Worm (Caenorhabditis elegans) whole organism, L4/young adult: ENCODE measurements around the gene C14A4.8.

ENCODE experiments used
- W03F9.2 ChIP-seq: fragments of 150-350 bp; optimal IDR thresholded peaks from 2 replicates; lab custom pipeline; 2014; ENCODE audit warnings: missing biosample characterization, missing genetic modification characterization
- dao-5 ChIP-seq: sonication (generic microtip); optimal IDR thresholded peaks from 2 replicates; lab custom pipeline; 2016; ENCODE audit warnings: missing genotype, missing genetic modification characterization, moderate library complexity, missing compliant biosample characterization
- him-1 ChIP-seq: sonication (generic microtip); optimal IDR thresholded peaks from 2 replicates; lab custom pipeline; 2016; ENCODE audit warnings: missing genotype, missing genetic modification reagents, missing genetic modification characterization, missing compliant biosample characterization

C14A4.8 gene

ce11 chrII:10598039-10598438, at the start of gene C14A4.8:
C14A4.8 (minus strand) TSS chrII:10598139.
- TF ChIP-seq dao-5 (tag; lab: Kevin White, UChicago) = no peak
- no peak for TF ChIP-seq him-1 (tag; lab: Kevin White, UChicago)
- no peak for TF ChIP-seq W03F9.2 (tag; lab: Kevin White, UChicago)

- TF ChIP-seq W03F9.2 (tag; lab: Kevin White, UChicago) (no peak), him-1 (tag; lab: Kevin White, UChicago) (no peak), dao-5 (tag; lab: Kevin White, UChicago) (no peak)
Observed at ce11 chrII:10646901-10647566, 49.1 kb upstream of the C14A4.8 start, which contains the start of gene M28.10. M28.10 (plus strand) TSS chrII:10647516.

ce11 chrII:10643403-10643802, 45.5 kb upstream of the C14A4.8 start, which contains the start of gene M28.4:
M28.4 (plus strand) TSS chrII:10643703.
- TF ChIP-seq dao-5 (tag; lab: Kevin White, UChicago) (no peak), W03F9.2 (tag; lab: Kevin White, UChicago) (no peak), him-1 (tag; lab: Kevin White, UChicago) (no peak)

ce11 chrII:10639110-10639509, 41.2 kb upstream of the C14A4.8 start, which contains the start of gene M28.9:
M28.9 (plus strand) TSS chrII:10639410.
- TF ChIP-seq W03F9.2 (tag; lab: Kevin White, UChicago) = no peak

ce11 chrII:10630944-10631343, 33.0 kb upstream of the C14A4.8 start:
- TF ChIP-seq him-1 (tag; lab: Kevin White, UChicago) (no peak), dao-5 (tag; lab: Kevin White, UChicago) (no peak), W03F9.2 (tag; lab: Kevin White, UChicago) (no peak)

- TF ChIP-seq dao-5 (tag; lab: Kevin White, UChicago) (no peak), him-1 (tag; lab: Kevin White, UChicago) (no peak), W03F9.2 (tag; lab: Kevin White, UChicago) (no peak)
Observed at ce11 chrII:10627963-10628362, 30.0 kb upstream of the C14A4.8 start, which contains the start of gene M28.8. M28.8 (plus strand) TSS chrII:10628263.

- TF ChIP-seq dao-5 (tag; lab: Kevin White, UChicago) (no peak), W03F9.2 (tag; lab: Kevin White, UChicago) (no peak), him-1 (tag; lab: Kevin White, UChicago) (no peak)
Observed at ce11 chrII:10627086-10627485, 29.1 kb upstream of the C14A4.8 start.

ce11 chrII:10621965-10622364, 24.0 kb upstream of the C14A4.8 start, which contains the start of gene cutl-9:
cutl-9 (plus strand) TSS chrII:10622265.
- TF ChIP-seq W03F9.2 (tag; lab: Kevin White, UChicago) (no peak), him-1 (tag; lab: Kevin White, UChicago) (no peak), dao-5 (tag; lab: Kevin White, UChicago) (no peak)

- TF ChIP-seq him-1 (tag; lab: Kevin White, UChicago) (no peak), dao-5 (tag; lab: Kevin White, UChicago) (no peak)
Observed at ce11 chrII:10618157-10618556, 20.2 kb upstream of the C14A4.8 start, which contains the start of gene C14A4.13. C14A4.13 (plus strand) TSS chrII:10618457.

- no peak for TF ChIP-seq him-1 (tag; lab: Kevin White, UChicago)
- no peak for TF ChIP-seq dao-5 (tag; lab: Kevin White, UChicago)
- TF ChIP-seq W03F9.2 (tag; lab: Kevin White, UChicago) = no peak
Observed at ce11 chrII:10612743-10613142, 14.8 kb upstream of the C14A4.8 start, which contains the start of gene C14A4.12. C14A4.12 (plus strand) TSS chrII:10613043.

- TF ChIP-seq him-1 (tag; lab: Kevin White, UChicago) (no peak), dao-5 (tag; lab: Kevin White, UChicago) (no peak), W03F9.2 (tag; lab: Kevin White, UChicago) (no peak)
Observed at ce11 chrII:10608821-10609220, 10.9 kb upstream of the C14A4.8 start.

- TF ChIP-seq him-1 (tag; lab: Kevin White, UChicago) = no peak
- TF ChIP-seq dao-5 (tag; lab: Kevin White, UChicago) = no peak
- TF ChIP-seq W03F9.2 (tag; lab: Kevin White, UChicago) = no peak
Observed at ce11 chrII:10607238-10607961, 9.5 kb upstream of the C14A4.8 start, which contains the start of gene ccm-3. ccm-3 (minus strand) TSS chrII:10607275.

- TF ChIP-seq dao-5 (tag; lab: Kevin White, UChicago) = no peak
- no peak for TF ChIP-seq him-1 (tag; lab: Kevin White, UChicago)
- no peak for TF ChIP-seq W03F9.2 (tag; lab: Kevin White, UChicago)
Observed at ce11 chrII:10605512-10605911, 7.6 kb upstream of the C14A4.8 start, which contains the start of gene taf-13. taf-13 (minus strand) TSS chrII:10605612.
